Fruit fly (Drosophila melanogaster) ovary, adult (tissue): ENCODE measurements around the gene CG3703.

ENCODE experiments used
- CG17801 ChIP-seq: fragments of 200-800 bp; optimal IDR thresholded peaks from 2 replicates; lab custom pipeline; 2019; ENCODE audit warnings: missing biosample characterization, mild to moderate bottlenecking, missing genetic modification characterization, moderate library complexity; ENCODE audit not compliant: partially characterized antibody

The CG3703 gene

dm6 chrX:932859-933258 is 12.7 kb downstream of the CG3703 start:
- no peak for TF ChIP-seq CG17801 (GFP tag; lab: Kevin White, UChicago)

- no peak for TF ChIP-seq CG17801 (GFP tag; lab: Kevin White, UChicago)
Measured at dm6 chrX:932166-932565, 13.4 kb downstream of the CG3703 start, which contains the start of the genes CG32815 and CG3706. CG32815 (plus strand) TSS chrX:932466. CG3706 (minus strand) TSS chrX:932475.

dm6 chrX:930048-930800 is 15.3 kb downstream of the CG3703 start, which contains the start of gene CG3708:
CG3708 (minus strand) TSS chrX:930098.
- no peak for TF ChIP-seq CG17801 (GFP tag; lab: Kevin White, UChicago)

- TF ChIP-seq CG17801 (GFP tag; lab: Kevin White, UChicago): no peak
Measured at dm6 chrX:927863-928257, 17.7 kb downstream of the CG3703 start, which contains the start of the genes CG43867 and MED22. CG43867 (minus strand) TSS chrX:927975. MED22 (plus strand) TSS chrX:928139.

dm6 chrX:927209-927862 is 18.2 kb downstream of the CG3703 start, which contains the start of gene Lztr1:
Lztr1 (minus strand) TSS chrX:927582.
- TF ChIP-seq CG17801 (GFP tag; lab: Kevin White, UChicago): no peak

- TF ChIP-seq CG17801 (GFP tag; lab: Kevin White, UChicago): no peak
Measured at dm6 chrX:921359-921758, 24.2 kb downstream of the CG3703 start.

dm6 chrX:908763-909497 is 36.6 kb downstream of the CG3703 start:
- TF ChIP-seq CG17801 (GFP tag; lab: Kevin White, UChicago): no peak

- peak; percentile 96 for TF ChIP-seq CG17801 (GFP tag; lab: Kevin White, UChicago)
Measured at dm6 chrX:900725-901345, 44.7 kb downstream of the CG3703 start.

- no peak for TF ChIP-seq CG17801 (GFP tag; lab: Kevin White, UChicago)
Measured at dm6 chrX:899407-900050, 46.0 kb downstream of the CG3703 start.

dm6 chrX:898367-898766 is 47.2 kb downstream of the CG3703 start:
- no peak for TF ChIP-seq CG17801 (GFP tag; lab: Kevin White, UChicago)

- TF ChIP-seq CG17801 (GFP tag; lab: Kevin White, UChicago): no peak
Measured at dm6 chrX:894182-894581, 51.4 kb downstream of the CG3703 start, which contains the start of gene CG11663. CG11663 (plus strand) TSS chrX:894482.
